Fruit fly (Drosophila melanogaster) whole organism, pupa: ENCODE results near the gene CG6023.

Experiments used
- CG10348 ChIP-seq: fragments of 200-800 bp; sonication (Bioruptor generic); IDR thresholded peaks from 2 replicates; pipeline ENCODE4 v1.3.6; 2022; ENCODE audit warnings: missing biosample characterization, missing genetic modification characterization
- CG12605 ChIP-seq: fragments of 200-800 bp; sonication (Bioruptor generic); IDR thresholded peaks from 2 replicates; pipeline ENCODE4 v1.3.6; 2022; ENCODE audit warnings: missing biosample characterization, missing genetic modification characterization
- CG13204 ChIP-seq: fragments of 200-800 bp; sonication (Bioruptor generic); optimal IDR thresholded peaks from 2 replicates; lab custom pipeline; 2018; ENCODE audit warnings: missing biosample characterization, mild to moderate bottlenecking, missing genetic modification characterization, moderate library complexity
- CG14655 ChIP-seq: fragments of 200-800 bp; sonication (Bioruptor generic); optimal IDR thresholded peaks from 3 replicates; lab custom pipeline; 2017; ENCODE audit warnings: mild to moderate bottlenecking, missing biosample characterization, missing genetic modification reagents, missing genetic modification characterization
- CG15710 ChIP-seq: fragments of 200-800 bp; sonication (Bioruptor generic); optimal IDR thresholded peaks from 2 replicates; lab custom pipeline; 2018; ENCODE audit warnings: missing biosample characterization, mild to moderate bottlenecking, missing genetic modification characterization, moderate library complexity
- CG17806 ChIP-seq: fragments of 200-800 bp; sonication (Bioruptor generic); optimal IDR thresholded peaks from 2 replicates; lab custom pipeline; 2018; ENCODE audit warnings: missing biosample characterization, mild to moderate bottlenecking, missing genetic modification characterization, moderate library complexity
- CG32121 ChIP-seq: fragments of 200-800 bp; sonication (Bioruptor generic); IDR thresholded peaks from 2 replicates; pipeline ENCODE4 v1.3.6; 2022; ENCODE audit warnings: missing biosample characterization, missing genetic modification characterization
- CG34367 ChIP-seq: fragments of 200-800 bp; sonication (Bioruptor generic); optimal IDR thresholded peaks from 2 replicates; lab custom pipeline; 2018; ENCODE audit warnings: missing biosample characterization, mild to moderate bottlenecking, missing genetic modification characterization
- CG4496 ChIP-seq: fragments of 200-800 bp; sonication (Bioruptor generic); IDR thresholded peaks from 3 replicates; pipeline ENCODE4 v1.3.6; 2022; ENCODE audit warnings: missing biosample characterization, missing genetic modification characterization
- CG8159 ChIP-seq: fragments of 200-800 bp; sonication (Bioruptor generic); optimal IDR thresholded peaks from 3 replicates; lab custom pipeline; 2018; ENCODE audit warnings: missing biosample characterization, mild to moderate bottlenecking, missing genetic modification characterization, moderate library complexity
- CG8301 ChIP-seq: fragments of 200-800 bp; sonication (Bioruptor generic); optimal IDR thresholded peaks from 2 replicates; lab custom pipeline; 2018; ENCODE audit warnings: missing biosample characterization, mild to moderate bottlenecking, missing genetic modification characterization
- CG9948 ChIP-seq: fragments of 200-800 bp; sonication (Bioruptor generic); optimal IDR thresholded peaks from 2 replicates; lab custom pipeline; 2018; ENCODE audit warnings: missing biosample characterization, mild to moderate bottlenecking, missing genetic modification characterization, moderate library complexity
- D1 ChIP-seq: fragments of 200-800 bp; sonication (Bioruptor generic); optimal IDR thresholded peaks from 2 replicates; lab custom pipeline; 2018; ENCODE audit warnings: missing biosample characterization, mild to moderate bottlenecking, missing genetic modification characterization, moderate library complexity
- EcR ChIP-seq: fragments of 200-800 bp; sonication (Bioruptor generic); optimal IDR thresholded peaks from 3 replicates; lab custom pipeline; 2019; ENCODE audit warnings: missing biosample characterization, missing genetic modification characterization, mild to moderate bottlenecking, moderate library complexity, missing genetic modification reagents
- Ets98B ChIP-seq: fragments of 200-800 bp; sonication (Bioruptor generic); IDR thresholded peaks from 2 replicates; pipeline ENCODE4 v1.3.6; 2022; ENCODE audit warnings: missing biosample characterization, missing genetic modification characterization
- Pif1A ChIP-seq: fragments of 200-800 bp; sonication (Bioruptor generic); optimal IDR thresholded peaks from 3 replicates; lab custom pipeline; 2016; ENCODE audit warnings: missing biosample characterization, missing genetic modification characterization
- Pif1B ChIP-seq: fragments of 200-800 bp; sonication (Bioruptor generic); optimal IDR thresholded peaks from 3 replicates; lab custom pipeline; 2016; ENCODE audit warnings: missing biosample characterization, missing genetic modification characterization
- Snoo ChIP-seq: fragments of 200-800 bp; sonication (Bioruptor generic); optimal IDR thresholded peaks from 3 replicates; lab custom pipeline; 2017; ENCODE audit warnings: missing biosample characterization, mild to moderate bottlenecking, missing genetic modification characterization, inconsistent platforms
- fd96Ca ChIP-seq: fragments of 200-800 bp; sonication (Bioruptor generic); IDR thresholded peaks from 3 replicates; pipeline ENCODE4 v1.3.6; 2022; ENCODE audit warnings: missing biosample characterization, missing genetic modification characterization
- gl ChIP-seq: fragments of 200-800 bp; sonication (Bioruptor generic); optimal IDR thresholded peaks from 2 replicates; lab custom pipeline; 2018; ENCODE audit warnings: missing biosample characterization, mild to moderate bottlenecking, missing genetic modification characterization
- rn ChIP-seq: fragments of 200-800 bp; sonication (Bioruptor generic); IDR thresholded peaks from 2 replicates; pipeline ENCODE4 v1.3.6; 2022; ENCODE audit warnings: missing biosample characterization, missing genetic modification characterization

Gene CG6023

dm6 chrX:18366033-18366850 is 45.2 kb upstream of the CG6023 start, which contains the start of gene CrebB:
Gene CrebB (plus strand): TSS chrX:18366357.
- peak; percentile 48 for TF ChIP-seq Pif1A (GFP tag; lab: Kevin White, UChicago)
- peak; percentile 26 for TF ChIP-seq Snoo (tag; lab: Kevin White, UChicago)
- peak; percentile 51 for TF ChIP-seq CG8159 (tag; lab: Kevin White, UChicago)
- TF ChIP-seq CG34367 (tag; lab: Kevin White, UChicago) = peak; percentile 10
- peak; percentile 60 for TF ChIP-seq Ets98B (GFP tag; lab: Robert Waterston, UW)
- peak; percentile 0 for TF ChIP-seq D1 (tag; lab: Kevin White, UChicago)
- peak; percentile 14; the same call in 1 of the 2 replicates for TF ChIP-seq CG12605 (GFP tag; lab: Robert Waterston, UW)
- TF ChIP-seq CG32121 (GFP tag; lab: Robert Waterston, UW) = peak; percentile 66
- no peak for TF ChIP-seq CG10348 (GFP tag; lab: Robert Waterston, UW)
- peak; percentile 52 for TF ChIP-seq CG14655
- TF ChIP-seq gl = peak; percentile 9
- TF ChIP-seq CG4496 (GFP tag; lab: Robert Waterston, UW) = peak; percentile 71
- TF ChIP-seq fd96Ca (GFP tag; lab: Robert Waterston, UW) = peak; percentile 40; the same call in 1 of the 3 replicates
- TF ChIP-seq EcR (GFP tag; lab: Kevin White, UChicago) = peak; percentile 87
- peak; percentile 29 for TF ChIP-seq CG13204 (GFP tag; lab: Kevin White, UChicago)
- peak; percentile 13 for TF ChIP-seq CG15710
- TF ChIP-seq CG9948 (tag; lab: Kevin White, UChicago) = no peak
- peak; percentile 16 for TF ChIP-seq CG8301 (tag; lab: Kevin White, UChicago)
- no peak for TF ChIP-seq rn
- peak; percentile 5 for TF ChIP-seq CG17806 (tag; lab: Kevin White, UChicago)
- no peak for TF ChIP-seq Pif1B (GFP tag; lab: Kevin White, UChicago)

dm6 chrX:18364999-18365398 is 44.0 kb upstream of the CG6023 start:
- no peak for TF ChIP-seq Pif1B (GFP tag; lab: Kevin White, UChicago)
- no peak for TF ChIP-seq CG15710
- no peak for TF ChIP-seq CG12605 (GFP tag; lab: Robert Waterston, UW)

- no peak for TF ChIP-seq fd96Ca (GFP tag; lab: Robert Waterston, UW)
- TF ChIP-seq rn = no peak
- TF ChIP-seq Ets98B (GFP tag; lab: Robert Waterston, UW) = no peak
- TF ChIP-seq Pif1B (GFP tag; lab: Kevin White, UChicago) = no peak
- TF ChIP-seq CG4496 (GFP tag; lab: Robert Waterston, UW) = no peak
- no peak for TF ChIP-seq CG34367 (tag; lab: Kevin White, UChicago)
- no peak for TF ChIP-seq CG10348 (GFP tag; lab: Robert Waterston, UW)
- TF ChIP-seq CG9948 (tag; lab: Kevin White, UChicago) = no peak
- TF ChIP-seq CG17806 (tag; lab: Kevin White, UChicago) = no peak
- TF ChIP-seq CG32121 (GFP tag; lab: Robert Waterston, UW) = no peak
Observed at dm6 chrX:18364047-18364747, 43.2 kb upstream of the CG6023 start.

- no peak for TF ChIP-seq fd96Ca (GFP tag; lab: Robert Waterston, UW)
- TF ChIP-seq D1 (tag; lab: Kevin White, UChicago) = no peak
- no peak for TF ChIP-seq Pif1B (GFP tag; lab: Kevin White, UChicago)
- TF ChIP-seq rn = no peak
- no peak for TF ChIP-seq CG12605 (GFP tag; lab: Robert Waterston, UW)
- TF ChIP-seq CG4496 (GFP tag; lab: Robert Waterston, UW) = no peak
- TF ChIP-seq CG10348 (GFP tag; lab: Robert Waterston, UW) = no peak
- TF ChIP-seq Snoo (tag; lab: Kevin White, UChicago) = no peak
- TF ChIP-seq Pif1A (GFP tag; lab: Kevin White, UChicago) = no peak
- TF ChIP-seq CG8159 (tag; lab: Kevin White, UChicago) = no peak
- no peak for TF ChIP-seq EcR (GFP tag; lab: Kevin White, UChicago)
- no peak for TF ChIP-seq CG8301 (tag; lab: Kevin White, UChicago)
- TF ChIP-seq CG9948 (tag; lab: Kevin White, UChicago) = no peak
- no peak for TF ChIP-seq CG32121 (GFP tag; lab: Robert Waterston, UW)
- TF ChIP-seq Ets98B (GFP tag; lab: Robert Waterston, UW) = no peak
- TF ChIP-seq gl = no peak
- TF ChIP-seq CG17806 (tag; lab: Kevin White, UChicago) = no peak
- no peak for TF ChIP-seq CG14655
- no peak for TF ChIP-seq CG15710
- no peak for TF ChIP-seq CG13204 (GFP tag; lab: Kevin White, UChicago)
Observed at dm6 chrX:18363423-18363822, 42.4 kb upstream of the CG6023 start.

- TF ChIP-seq CG10348 (GFP tag; lab: Robert Waterston, UW) = no peak
- no peak for TF ChIP-seq Pif1A (GFP tag; lab: Kevin White, UChicago)
- no peak for TF ChIP-seq CG34367 (tag; lab: Kevin White, UChicago)
- no peak for TF ChIP-seq EcR (GFP tag; lab: Kevin White, UChicago)
- no peak for TF ChIP-seq CG4496 (GFP tag; lab: Robert Waterston, UW)
- TF ChIP-seq Pif1B (GFP tag; lab: Kevin White, UChicago) = no peak
Observed at dm6 chrX:18358352-18358931, 37.4 kb upstream of the CG6023 start, which contains the start of gene CG6106. Gene CG6106 (plus strand): TSS chrX:18358881.
